Fruit fly (Drosophila melanogaster): ENCODE results near the gene Bap111.
A peak's percentile ranks its signal among the peaks of the same experiment; 100 is the strongest.

Bap111 gene

DNA sequence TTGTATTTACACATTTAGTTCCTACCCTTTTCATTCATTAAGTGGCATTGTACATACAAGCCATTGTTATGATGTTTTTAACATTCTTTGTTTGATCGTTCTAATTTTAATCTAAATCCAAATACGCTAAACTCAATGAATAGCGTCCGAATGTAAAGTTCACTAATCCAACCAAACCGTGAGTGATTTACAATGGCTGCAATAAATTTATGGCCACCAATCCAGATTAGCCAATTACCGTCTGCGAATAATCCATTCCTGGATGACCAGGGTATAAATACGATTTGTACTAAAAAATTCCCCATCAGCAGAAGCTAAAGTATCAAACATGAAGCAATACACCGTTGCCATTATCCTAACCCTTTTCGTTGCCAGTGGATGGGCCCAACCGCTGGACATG lies 42.2 kb downstream of the Bap111 start, which contains the start of gene CG12057:
CG12057 (plus strand) TSS at position 301 of the 400 bp plus-strand sequence.
- TF ChIP-seq psq (GFP tag; optimal IDR thresholded peaks at IDR 0.05): no peak
- TF ChIP-seq usp (GFP tag; optimal IDR thresholded peaks at IDR 0.05): no peak
- no peak for TF ChIP-seq foxo (GFP tag; optimal IDR thresholded peaks at IDR 0.05)
- TF ChIP-seq Mio (GFP tag; optimal IDR thresholded peaks at IDR 0.05): no peak
- TF ChIP-seq pan (optimal IDR thresholded peaks at IDR 0.05): no peak
- no peak for TF ChIP-seq dl (GFP tag; optimal IDR thresholded peaks at IDR 0.05; ENCODE audit: insufficient read depth in 1 of 2, partially characterized antibody in 2 of 2)
- TF ChIP-seq Hr83 (GFP tag; optimal IDR thresholded peaks at IDR 0.05; ENCODE audit: poor library complexity, severe bottlenecking): no peak

DNA sequence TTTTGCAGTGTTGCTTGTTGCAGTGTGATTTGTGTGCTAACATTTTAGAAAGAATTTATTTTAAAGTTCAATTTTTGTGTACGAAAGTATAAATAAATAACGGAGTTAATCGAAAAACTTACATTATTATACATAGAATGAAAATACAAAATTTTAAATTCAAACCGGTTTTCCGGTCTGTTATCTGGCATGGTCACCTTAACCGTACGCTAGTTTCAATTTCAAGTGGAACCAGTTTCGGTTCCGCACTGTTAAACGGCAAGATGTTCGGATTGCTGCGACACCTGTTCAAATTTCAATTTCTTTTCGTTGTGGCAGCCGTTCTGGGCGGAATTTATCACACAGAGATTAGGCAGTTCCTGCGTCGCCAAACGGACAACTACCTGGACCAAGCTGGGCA lies 43.3 kb downstream of the Bap111 start, which contains the start of gene CG12056:
CG12056 (plus strand) TSS at position 241 of the 400 bp plus-strand sequence.
- TF ChIP-seq CG9705 (GFP tag; optimal IDR thresholded peaks at IDR 0.05) (no peak), Sp1 (GFP tag; optimal IDR thresholded peaks at IDR 0.05) (no peak), dsf (GFP tag; optimal IDR thresholded peaks at IDR 0.05; ENCODE audit: borderline replicate concordance) (no peak), br (GFP tag; optimal IDR thresholded peaks at IDR 0.05) (no peak), lola (GFP tag; optimal IDR thresholded peaks at IDR 0.05) (no peak), GATAd (GFP tag; optimal IDR thresholded peaks at IDR 0.05) (no peak), CrebA (GFP tag; optimal IDR thresholded peaks at IDR 0.05; ENCODE audit: borderline replicate concordance) (no peak), Myc (optimal IDR thresholded peaks at IDR 0.05) (no peak), sv (GFP tag; optimal IDR thresholded peaks at IDR 0.05) (no peak), CG32264 (GFP tag; optimal IDR thresholded peaks at IDR 0.05) (no peak), psq (GFP tag; optimal IDR thresholded peaks at IDR 0.05) (no peak), Dif (GFP tag; optimal IDR thresholded peaks at IDR 0.05; ENCODE audit: partially characterized antibody) (no peak), Dfd (GFP tag; optimal IDR thresholded peaks at IDR 0.05) (no peak), dl (GFP tag; optimal IDR thresholded peaks at IDR 0.05; ENCODE audit: insufficient read depth in 1 of 2, partially characterized antibody in 2 of 2) (no peak), Hr78 (GFP tag; optimal IDR thresholded peaks at IDR 0.05) (no peak), Abd-B (GFP tag; optimal IDR thresholded peaks at IDR 0.05) (no peak), Hnf4 (GFP tag; optimal IDR thresholded peaks at IDR 0.05) (no peak), OdsH (GFP tag; optimal IDR thresholded peaks at IDR 0.05) (no peak)

DNA sequence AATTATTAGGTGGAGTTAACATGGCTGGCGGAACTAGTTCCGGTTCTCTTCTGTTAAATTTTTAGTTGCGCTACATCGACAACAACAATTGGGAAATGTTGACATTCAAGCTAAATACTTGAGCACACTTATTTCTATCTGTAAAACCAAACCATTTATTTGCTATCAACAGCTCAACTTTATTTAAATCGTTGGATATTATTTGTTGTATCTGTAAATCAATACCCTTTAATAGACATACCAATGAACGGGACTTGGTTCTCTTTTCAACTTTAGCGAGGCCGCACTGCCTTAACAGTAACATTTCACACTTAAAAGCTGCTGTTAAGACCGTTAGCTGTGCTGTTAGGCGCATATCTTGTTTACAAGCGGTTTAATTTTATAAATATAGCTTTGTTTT lies 44.5 kb downstream of the Bap111 start, which contains the start of gene CG12106:
CG12106 (plus strand) TSS at position 295 of the 400 bp plus-strand sequence.
- TF ChIP-seq br (GFP tag; optimal IDR thresholded peaks at IDR 0.05): peak; percentile 58
- TF ChIP-seq Hr78 (GFP tag; optimal IDR thresholded peaks at IDR 0.05): no peak
- peak; percentile 34 for TF ChIP-seq dmrt93B (GFP tag; optimal IDR thresholded peaks at IDR 0.05)
- peak; percentile 52 for TF ChIP-seq ey (GFP tag; optimal IDR thresholded peaks at IDR 0.05)
- TF ChIP-seq Sp1 (GFP tag; optimal IDR thresholded peaks at IDR 0.05): peak; percentile 54
- peak; percentile 48 for TF ChIP-seq h (GFP tag; optimal IDR thresholded peaks at IDR 0.05)
- peak; percentile 49 for TF ChIP-seq CG9705 (GFP tag; optimal IDR thresholded peaks at IDR 0.05)
- TF ChIP-seq Mio (GFP tag; optimal IDR thresholded peaks at IDR 0.05): no peak
- TF ChIP-seq HLH106 (tag; optimal IDR thresholded peaks at IDR 0.05): peak; percentile 75
- TF ChIP-seq usp (GFP tag; optimal IDR thresholded peaks at IDR 0.05): no peak
- peak; percentile 58 for TF ChIP-seq rgr (GFP tag; optimal IDR thresholded peaks at IDR 0.05)
- peak; percentile 54 for TF ChIP-seq Hnf4 (GFP tag; optimal IDR thresholded peaks at IDR 0.05)
- TF ChIP-seq dl (GFP tag; optimal IDR thresholded peaks at IDR 0.05; ENCODE audit: insufficient read depth in 1 of 2, partially characterized antibody in 2 of 2): no peak
- no peak for TF ChIP-seq Rel (GFP tag; optimal IDR thresholded peaks at IDR 0.05)
- peak; percentile 7 for TF ChIP-seq Rel (tag; optimal IDR thresholded peaks at IDR 0.05)
- TF ChIP-seq Abd-B (GFP tag; optimal IDR thresholded peaks at IDR 0.05): no peak
- peak; percentile 8 for TF ChIP-seq psq (GFP tag; optimal IDR thresholded peaks at IDR 0.05)
- peak in 1 of 2 experiments; percentile 63 for TF ChIP-seq foxo (GFP tag; optimal IDR thresholded peaks at IDR 0.05)
- TF ChIP-seq woc (GFP tag; optimal IDR thresholded peaks at IDR 0.05): peak; percentile 61
- TF ChIP-seq fru (GFP tag; optimal IDR thresholded peaks at IDR 0.05): peak; percentile 53

DNA sequence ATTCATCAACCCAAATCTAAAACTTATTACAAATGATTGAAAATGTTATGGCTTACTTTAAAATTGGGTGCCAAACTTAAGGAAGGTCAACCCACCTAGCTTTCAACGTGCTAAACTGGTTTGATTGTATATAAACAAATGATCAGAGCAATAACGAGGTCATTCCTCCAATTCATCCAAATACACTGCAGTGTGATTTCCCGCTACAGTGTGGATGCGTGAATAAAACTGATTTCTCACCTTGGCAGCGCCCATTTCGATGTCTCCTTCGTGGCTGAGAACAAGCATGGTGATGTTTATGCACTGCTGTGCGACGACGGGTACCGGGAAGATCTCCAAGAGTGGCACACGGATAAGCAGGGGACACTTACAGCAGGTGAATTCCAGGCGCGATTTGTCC lies 46.2 kb downstream of the Bap111 start:
- TF ChIP-seq pan (optimal IDR thresholded peaks at IDR 0.05) (no peak), Rel (GFP tag; optimal IDR thresholded peaks at IDR 0.05) (no peak), Rel (tag; optimal IDR thresholded peaks at IDR 0.05) (peak; percentile 92)

DNA sequence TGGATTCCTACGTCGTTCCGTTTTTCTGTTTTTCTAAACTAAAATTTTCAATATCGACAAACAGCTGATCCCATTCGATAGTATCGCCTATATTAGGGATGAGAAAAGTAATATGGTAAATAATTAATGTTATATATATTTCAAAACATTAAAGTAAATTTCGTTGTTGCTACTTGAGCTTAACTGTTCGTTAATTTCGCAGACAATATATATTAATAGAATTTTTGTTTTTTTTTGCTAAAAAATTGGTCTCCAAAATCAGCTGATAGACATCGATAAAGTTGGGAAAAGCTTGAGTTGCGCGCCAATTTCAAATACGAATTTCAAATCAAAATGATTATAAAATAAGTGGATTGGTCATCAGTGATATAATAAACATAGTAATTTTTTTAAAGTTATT lies 47.3 kb downstream of the Bap111 start, which contains the start of gene CG12118:
CG12118 (minus strand) TSS at position 53 of the 400 bp plus-strand sequence.
- peak; percentile 80 for TF ChIP-seq h (GFP tag; optimal IDR thresholded peaks at IDR 0.05)
- TF ChIP-seq lola (GFP tag; optimal IDR thresholded peaks at IDR 0.05): no peak
- peak; percentile 77 for TF ChIP-seq fru (GFP tag; optimal IDR thresholded peaks at IDR 0.05)
- peak; percentile 63 for TF ChIP-seq br (GFP tag; optimal IDR thresholded peaks at IDR 0.05)
- TF ChIP-seq usp (GFP tag; optimal IDR thresholded peaks at IDR 0.05): no peak
- TF ChIP-seq CG32264 (GFP tag; optimal IDR thresholded peaks at IDR 0.05): no peak
- TF ChIP-seq Dfd (GFP tag; optimal IDR thresholded peaks at IDR 0.05): no peak
- no peak for TF ChIP-seq Hr78 (GFP tag; optimal IDR thresholded peaks at IDR 0.05)
- TF ChIP-seq OdsH (GFP tag; optimal IDR thresholded peaks at IDR 0.05): peak; percentile 79
- TF ChIP-seq HLH106 (tag; optimal IDR thresholded peaks at IDR 0.05): peak; percentile 74
- TF ChIP-seq sage (GFP tag; optimal IDR thresholded peaks at IDR 0.05): peak; percentile 81
- peak; percentile 36 for TF ChIP-seq dmrt93B (GFP tag; optimal IDR thresholded peaks at IDR 0.05)
- TF ChIP-seq brk (GFP tag; optimal IDR thresholded peaks at IDR 0.05): no peak
- peak; percentile 55 for TF ChIP-seq Hr83 (GFP tag; optimal IDR thresholded peaks at IDR 0.05; ENCODE audit: poor library complexity, severe bottlenecking)
- peak; percentile 61 for TF ChIP-seq woc (GFP tag; optimal IDR thresholded peaks at IDR 0.05)
- peak; percentile 44 for TF ChIP-seq CG9705 (GFP tag; optimal IDR thresholded peaks at IDR 0.05)
- TF ChIP-seq sv (GFP tag; optimal IDR thresholded peaks at IDR 0.05): peak; percentile 71
- peak; percentile 85 for TF ChIP-seq rgr (GFP tag; optimal IDR thresholded peaks at IDR 0.05)
- TF ChIP-seq Hnf4 (GFP tag; optimal IDR thresholded peaks at IDR 0.05): peak; percentile 81
- no peak for TF ChIP-seq pan (optimal IDR thresholded peaks at IDR 0.05)
- TF ChIP-seq Vsx2 (GFP tag; optimal IDR thresholded peaks at IDR 0.05; ENCODE audit: partially characterized antibody): no peak
- TF ChIP-seq Rel (GFP tag; optimal IDR thresholded peaks at IDR 0.05): no peak
- peak; percentile 37 for TF ChIP-seq Rel (tag; optimal IDR thresholded peaks at IDR 0.05)
- TF ChIP-seq Myc (optimal IDR thresholded peaks at IDR 0.05): no peak
- peak; percentile 69 for TF ChIP-seq Sp1 (GFP tag; optimal IDR thresholded peaks at IDR 0.05)
- no peak for TF ChIP-seq Mio (GFP tag; optimal IDR thresholded peaks at IDR 0.05)
- TF ChIP-seq Jra (GFP tag; optimal IDR thresholded peaks at IDR 0.05): peak; percentile 73
- no peak for TF ChIP-seq Abd-B (GFP tag; optimal IDR thresholded peaks at IDR 0.05)

All from whole organism, wandering third instar larva.